Fruit fly (Drosophila melanogaster) Kc167 (cell line): ENCODE results near the gene Hr78.

Experiments used
- Sin3A ChIP-seq: fragments of >200 bp; optimal IDR thresholded peaks from 2 replicates; lab custom pipeline; 2018; ENCODE audit warnings: missing external identifiers
- h ChIP-seq: fragments of >200 bp; optimal IDR thresholded peaks from 3 replicates; lab custom pipeline; 2018; ENCODE audit warnings: missing external identifiers
- insv ChIP-seq: fragments of >200 bp; optimal IDR thresholded peaks from 3 replicates; lab custom pipeline; 2018; ENCODE audit warnings: missing external identifiers
- ttk ChIP-seq: sonication (Bioruptor generic); optimal IDR thresholded peaks from 2 replicates; lab custom pipeline; 2017; ENCODE audit warnings: missing external identifiers

DNA sequence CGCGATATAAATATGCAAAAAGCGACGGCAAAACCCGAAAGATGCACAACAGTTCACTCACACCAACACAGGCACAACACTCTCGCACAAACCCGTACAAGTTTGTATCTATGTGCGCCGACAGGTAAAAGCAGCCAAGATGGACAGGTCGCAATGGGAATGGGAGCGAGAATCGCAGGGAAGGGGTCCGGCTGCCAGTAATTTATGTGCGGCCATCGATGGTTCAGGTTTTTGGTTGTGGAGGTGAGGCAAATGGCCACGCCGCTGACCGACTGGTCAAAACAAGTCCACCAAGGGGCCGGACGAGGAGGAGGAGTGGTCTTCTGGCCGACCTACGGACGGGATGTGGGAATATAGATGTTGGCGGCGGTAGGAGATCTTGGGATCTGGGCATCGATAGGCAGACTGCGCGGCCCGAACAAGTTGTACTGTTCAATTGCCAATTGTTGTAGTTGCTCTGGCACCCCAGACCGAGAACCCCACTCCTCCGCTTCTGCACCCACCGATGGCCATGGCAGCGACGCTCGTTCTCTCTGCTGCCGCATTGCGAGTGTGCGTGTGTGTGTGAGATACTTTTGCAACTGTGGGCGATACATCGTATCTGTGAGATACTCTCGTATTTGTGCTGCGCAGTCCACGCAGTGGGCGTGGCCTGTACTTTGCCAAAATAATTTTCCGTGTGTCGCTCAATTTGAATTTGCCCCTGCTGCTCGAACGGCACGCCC is 37.0 kb downstream of the Hr78 start:
- TF ChIP-seq Sin3A (lab: Kevin White, UChicago) (no peak), insv (lab: Kevin White, UChicago) (no peak), ttk (lab: Kevin White, UChicago) (no peak), h (lab: Kevin White, UChicago) (no peak)
